Fruit fly (Drosophila melanogaster): ENCODE results near the gene SK.

- TF ChIP-seq h (optimal IDR thresholded peaks at IDR 0.05): no peak
- TF ChIP-seq insv (optimal IDR thresholded peaks at IDR 0.05): no peak
- TF ChIP-seq Myc (optimal IDR thresholded peaks at IDR 0.05): no peak
- TF ChIP-seq Sin3A (optimal IDR thresholded peaks at IDR 0.05): no peak
- TF ChIP-seq psq (optimal IDR thresholded peaks at IDR 0.05): no peak
Observed at dm6 chrX:5429778-5430576, 89.9 kb downstream of the SK start.
